Fruit fly (Drosophila melanogaster) ovary, adult (tissue): ENCODE results near the gene CG34031.

ENCODE experiments used
- CG17801 ChIP-seq: fragments of 200-800 bp; optimal IDR thresholded peaks from 2 replicates; lab custom pipeline; 2019; ENCODE audit warnings: missing biosample characterization, mild to moderate bottlenecking, missing genetic modification characterization, moderate library complexity; ENCODE audit not compliant: partially characterized antibody

The CG34031 gene

DNA sequence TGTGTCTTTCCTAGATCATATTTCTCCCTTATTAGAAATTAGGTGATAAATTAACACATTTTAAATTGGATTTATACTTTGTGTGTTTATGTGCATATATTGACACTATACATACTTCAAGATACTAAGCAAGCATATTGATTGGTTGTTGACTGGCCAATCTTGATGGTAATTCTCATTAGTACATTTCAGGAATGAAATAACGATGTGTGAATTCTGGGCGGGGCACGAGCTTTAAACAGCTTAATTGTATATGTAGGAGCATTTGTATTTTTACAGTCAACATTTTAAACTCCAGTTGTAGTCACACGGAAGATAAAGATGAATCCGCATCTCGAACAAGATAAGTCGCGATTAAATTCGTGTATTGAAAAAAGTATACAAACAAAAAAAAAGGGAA, at the start of gene CG34031:
CG34031 (plus strand) TSS at position 301 of the 400 bp plus-strand sequence.
- no peak for TF ChIP-seq CG17801

DNA sequence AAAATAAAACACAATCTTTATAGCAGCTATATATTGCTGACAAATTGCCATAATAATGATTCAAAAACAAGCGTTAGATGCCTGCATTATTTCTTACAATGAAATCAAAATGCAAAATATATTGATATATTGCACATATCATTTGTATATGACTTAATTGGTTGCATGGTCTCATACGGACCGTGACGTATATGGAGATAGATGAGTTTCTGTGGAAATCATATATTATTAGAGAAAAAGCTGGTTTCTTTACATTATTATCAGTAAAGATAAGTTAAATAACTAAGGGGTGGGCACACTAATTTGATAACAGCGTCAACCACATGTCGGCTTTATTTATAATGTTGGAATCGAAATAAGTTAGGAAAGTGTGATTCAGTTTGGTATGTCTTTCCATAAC, 48.5 kb upstream of the CG34031 start, which contains the start of gene CG33217:
CG33217 (plus strand) TSS at position 290 of the 400 bp plus-strand sequence.
- TF ChIP-seq CG17801, result no peak

DNA sequence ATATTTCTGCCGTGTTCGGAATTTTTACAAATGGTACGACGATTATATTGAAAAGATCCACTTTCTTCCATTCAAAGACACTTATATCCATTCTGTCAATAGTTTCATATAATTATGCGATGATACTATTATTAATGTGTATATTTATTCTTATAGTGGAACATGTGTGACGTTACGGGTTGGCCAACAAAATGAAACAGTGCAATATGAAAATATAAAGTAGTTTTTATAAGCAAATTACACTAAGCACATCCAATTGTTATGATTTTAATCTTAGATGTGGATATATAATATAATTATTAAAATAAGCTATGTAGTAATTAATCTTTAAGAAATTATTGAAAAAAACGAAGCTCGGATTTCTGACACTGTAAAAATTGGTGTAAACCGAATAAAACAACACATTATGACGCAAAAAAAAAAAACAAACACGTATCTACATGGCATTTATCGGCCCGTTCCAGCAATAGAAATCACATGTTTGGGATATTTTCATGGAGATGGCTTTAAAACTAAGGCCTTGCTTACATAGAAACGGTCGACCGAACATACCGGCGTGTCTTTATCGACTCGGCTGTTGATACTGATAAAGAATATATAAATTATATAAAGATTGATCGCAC, 23.8 kb upstream of the CG34031 start, which contains the start of gene Vps11:
Vps11 (minus strand) TSS at position 203 of the 623 bp plus-strand sequence.
- TF ChIP-seq CG17801, result no peak

DNA sequence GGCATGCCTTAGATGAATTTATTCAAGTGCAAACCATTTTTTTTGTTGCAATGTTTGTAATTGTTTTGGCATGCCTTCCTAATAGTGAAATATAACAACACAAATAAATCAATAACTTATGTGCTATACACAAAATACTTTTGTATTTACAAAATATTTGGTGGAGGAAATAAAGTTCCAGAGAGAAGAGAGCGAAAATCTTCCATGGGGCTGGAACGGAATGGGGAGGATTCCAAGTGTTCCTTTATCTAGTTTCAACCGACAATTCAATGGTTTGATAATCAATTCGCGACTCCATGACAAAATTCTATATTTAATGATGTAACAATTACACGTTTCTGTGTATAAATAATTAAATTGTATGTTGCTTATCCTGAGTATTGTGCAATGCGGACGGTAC, 32.2 kb downstream of the CG34031 start, which contains the start of gene nAChRalpha4:
nAChRalpha4 (plus strand) TSS at position 246 of the 400 bp plus-strand sequence.
- no peak for TF ChIP-seq CG17801

DNA sequence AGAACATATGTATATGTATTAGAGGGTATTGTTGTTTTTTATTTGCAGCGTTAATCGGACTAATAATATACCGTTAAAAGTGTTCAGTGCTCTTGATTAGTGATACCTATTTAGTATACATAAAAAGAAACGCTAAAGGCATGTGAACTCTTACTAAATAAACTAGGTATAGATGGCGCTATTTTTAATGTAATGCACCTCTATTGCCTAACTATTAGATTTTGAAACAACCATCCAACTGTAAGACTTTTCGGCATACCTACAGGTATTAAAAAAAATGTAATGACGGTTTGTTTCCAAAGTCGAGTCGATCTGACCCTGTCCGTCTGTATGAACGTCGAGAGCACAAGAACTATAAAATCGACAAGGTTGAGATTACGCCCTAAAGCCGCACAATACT, 32.8 kb downstream of the CG34031 start:
- TF ChIP-seq CG17801, result no peak

DNA sequence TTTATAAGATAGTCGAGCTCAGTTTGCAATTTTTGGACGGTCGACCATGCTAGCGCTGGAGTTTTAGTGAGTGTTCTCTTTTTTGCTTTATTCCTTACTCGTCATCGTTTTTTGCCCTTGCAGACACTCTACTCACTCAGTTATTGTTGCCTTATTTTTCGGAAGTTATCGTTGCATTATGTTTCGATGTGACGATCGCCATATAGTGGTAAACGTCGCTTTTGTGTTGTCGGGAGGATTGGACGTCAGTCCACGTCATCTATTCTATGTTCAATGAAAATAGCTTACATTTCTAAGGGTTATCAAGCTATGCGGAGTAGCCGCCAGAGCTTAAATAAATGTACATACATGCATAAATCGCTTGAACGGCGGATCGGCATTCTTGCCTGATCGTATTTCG, 39.9 kb downstream of the CG34031 start:
- TF ChIP-seq CG17801, result no peak
